Fruit fly (Drosophila melanogaster) ovary, adult (tissue): Measurements from ENCODE around the gene CG7133.

Experiments used
- CG17801 ChIP-seq: fragments of 200-800 bp; optimal IDR thresholded peaks from 2 replicates; lab custom pipeline; 2019; ENCODE audit warnings: missing biosample characterization, mild to moderate bottlenecking, missing genetic modification characterization, moderate library complexity; ENCODE audit not compliant: partially characterized antibody

The CG7133 gene

DNA sequence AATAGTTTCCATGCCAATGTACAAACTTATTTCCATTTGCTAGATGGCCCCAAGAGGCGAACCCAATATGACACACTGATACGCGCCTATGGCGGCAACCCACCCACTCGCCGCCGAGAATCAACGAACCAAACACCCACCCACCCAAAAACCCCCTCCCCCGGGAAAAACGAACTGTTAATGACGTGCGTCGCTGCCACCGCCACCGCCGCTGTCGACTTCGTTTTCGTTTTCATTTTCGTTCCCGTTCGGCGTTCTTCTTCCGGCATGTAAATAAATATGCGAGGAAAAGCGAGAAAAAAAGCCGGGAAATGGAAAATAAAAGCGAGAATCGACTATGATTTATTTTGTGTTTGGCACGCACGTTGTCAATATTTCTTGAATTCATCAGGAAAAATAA is 23.2 kb downstream of the CG7133 start:
- no peak for TF ChIP-seq CG17801 (GFP tag; lab: Kevin White, UChicago)

dm6 chr3L:22034717-22035116 is 39.6 kb downstream of the CG7133 start, which contains the start of gene Oct-TyrR:
Gene Oct-TyrR, plus strand, starts transcription at chr3L:22035003.
- no peak for TF ChIP-seq CG17801 (GFP tag; lab: Kevin White, UChicago)

DNA sequence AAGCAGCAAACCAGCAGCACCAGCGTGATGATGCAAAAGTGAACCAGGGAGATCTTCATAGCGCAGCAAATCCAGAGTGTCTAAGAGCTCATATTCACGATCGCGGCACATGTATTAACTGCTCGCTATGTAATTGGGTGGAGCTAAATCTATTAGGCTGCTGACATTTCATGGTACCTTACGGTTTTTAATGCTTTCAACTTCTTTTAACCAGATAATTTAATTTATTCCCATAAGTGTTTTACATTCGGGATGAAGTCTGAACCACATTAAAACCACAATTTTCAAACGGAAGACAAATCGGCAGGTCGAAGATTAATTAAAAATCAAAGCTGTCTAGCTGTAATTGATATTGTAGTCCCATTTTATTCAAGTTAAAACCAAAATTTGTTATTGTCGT is 44.7 kb downstream of the CG7133 start, which contains the start of gene CG43392:
Gene CG43392, minus strand, starts transcription at position 101 of the 400 bp plus-strand sequence.
- TF ChIP-seq CG17801 (GFP tag; lab: Kevin White, UChicago), result no peak

DNA sequence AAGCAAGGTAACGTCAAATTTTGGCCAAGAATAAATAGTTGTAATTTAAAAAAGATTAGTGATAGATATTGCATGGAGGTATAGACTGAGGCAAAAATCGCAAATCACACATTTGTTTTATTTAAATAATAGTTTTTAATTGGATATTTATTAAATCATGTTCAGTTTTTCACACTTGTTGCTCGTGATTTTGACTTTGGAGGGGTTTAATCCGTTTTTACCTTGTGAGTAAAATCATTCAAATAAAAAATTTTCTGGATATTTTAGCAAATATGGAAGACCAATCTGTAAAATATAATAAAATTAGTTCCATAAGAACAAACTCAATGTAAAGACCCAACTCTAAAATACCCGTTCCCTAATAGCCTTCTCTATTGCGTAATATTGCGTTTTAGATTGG is 46.1 kb downstream of the CG7133 start, which contains the start of gene CG7140:
Gene CG7140, minus strand, starts transcription at position 101 of the 400 bp plus-strand sequence.
- no peak for TF ChIP-seq CG17801 (GFP tag; lab: Kevin White, UChicago)
